Worm (Caenorhabditis elegans): ENCODE data around the gene npr-15.

Gene npr-15

DNA sequence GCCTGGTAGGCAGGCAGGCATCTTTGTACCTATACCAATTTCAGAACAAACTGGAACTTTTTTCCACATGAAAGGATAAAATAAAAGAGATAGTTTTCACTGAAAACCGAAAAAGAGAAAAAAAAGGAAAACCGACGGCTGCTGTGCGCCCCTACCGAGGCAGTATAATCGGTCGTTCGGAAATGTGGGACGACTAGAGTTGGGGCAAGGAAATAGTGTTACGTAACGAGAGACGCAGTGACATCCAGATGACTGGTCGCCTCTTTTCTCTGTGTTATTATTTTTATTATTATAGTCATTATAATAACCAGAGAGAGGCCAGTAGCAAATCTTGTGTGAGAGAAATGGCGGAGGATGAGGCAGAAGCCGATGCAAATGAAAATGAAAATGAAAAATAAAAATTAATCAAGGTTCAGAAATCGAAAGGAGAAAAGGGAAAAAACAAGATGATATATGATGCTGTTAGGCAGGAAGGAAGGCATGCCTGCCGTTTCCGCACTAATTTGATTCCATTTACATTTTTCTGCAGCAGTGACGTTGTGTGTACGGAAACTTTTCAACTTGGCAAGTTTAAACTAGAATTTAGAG, 13.0 kb downstream of the npr-15 start:
- TF ChIP-seq hpl-2 (GFP tag; optimal IDR thresholded peaks at IDR 0.05) (no peak), mef-2 (tag; optimal IDR thresholded peaks at IDR 0.05) (no peak), elt-3 (tag; optimal IDR thresholded peaks at IDR 0.05) (no peak), alr-1 (tag; optimal IDR thresholded peaks at IDR 0.05; ENCODE audit: borderline replicate concordance) (no peak), aha-1 (tag; optimal IDR thresholded peaks at IDR 0.05) (no peak), sox-4 (tag; optimal IDR thresholded peaks at IDR 0.05) (no peak), mab-9 (GFP tag; IDR thresholded peaks at IDR 0.05) (no peak), mep-1 (tag; optimal IDR thresholded peaks at IDR 0.05) (no peak), dsc-1 (tag; optimal IDR thresholded peaks at IDR 0.05) (peak; percentile 24), nhr-47 (tag; optimal IDR thresholded peaks at IDR 0.05) (peak; percentile 16), nhr-237 (tag; optimal IDR thresholded peaks at IDR 0.05) (no peak), ceh-90 (tag; optimal IDR thresholded peaks at IDR 0.05) (no peak), blmp-1 (tag; optimal IDR thresholded peaks at IDR 0.05) (peak; percentile 93), snpc-4 (tag; optimal IDR thresholded peaks at IDR 0.05) (no peak), unc-86 (tag; optimal IDR thresholded peaks at IDR 0.05) (no peak), grh-1 (GFP tag; IDR thresholded peaks at IDR 0.05) (no peak), ceh-63 (GFP tag; optimal IDR thresholded peaks at IDR 0.05) (no peak), swsn-7 (tag; optimal IDR thresholded peaks at IDR 0.05) (peak; percentile 4), nhr-90 (tag; optimal IDR thresholded peaks at IDR 0.05; ENCODE audit: poor library complexity) (no peak), lin-14 (GFP tag; optimal IDR thresholded peaks at IDR 0.05) (peak; percentile 51), fkh-8 (tag; optimal IDR thresholded peaks at IDR 0.05) (no peak), egl-13 (tag; optimal IDR thresholded peaks at IDR 0.05) (peak; percentile 31)

DNA sequence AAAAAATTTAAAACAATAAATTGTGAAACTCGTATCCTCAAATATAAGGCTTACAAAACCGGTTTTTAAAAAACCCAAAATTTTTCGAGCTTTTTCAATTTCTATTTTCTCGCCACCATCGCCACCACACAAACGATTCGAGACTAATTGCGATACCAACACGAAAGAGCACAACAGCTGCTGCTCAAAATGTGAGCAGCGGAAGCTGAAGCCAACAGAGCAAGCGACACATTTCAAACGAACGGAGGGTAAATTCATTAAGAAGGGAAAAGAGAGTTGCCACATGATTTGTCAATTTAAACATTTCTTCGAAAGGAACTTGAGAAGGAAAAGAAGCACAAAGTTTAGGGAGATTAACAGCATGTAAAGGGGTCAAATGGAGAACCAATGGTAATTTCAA, 15.4 kb downstream of the npr-15 start:
- TF ChIP-seq lin-14 (GFP tag; optimal IDR thresholded peaks at IDR 0.05) (peak; percentile 47), elt-2 (tag; optimal IDR thresholded peaks at IDR 0.05) (no peak)

DNA sequence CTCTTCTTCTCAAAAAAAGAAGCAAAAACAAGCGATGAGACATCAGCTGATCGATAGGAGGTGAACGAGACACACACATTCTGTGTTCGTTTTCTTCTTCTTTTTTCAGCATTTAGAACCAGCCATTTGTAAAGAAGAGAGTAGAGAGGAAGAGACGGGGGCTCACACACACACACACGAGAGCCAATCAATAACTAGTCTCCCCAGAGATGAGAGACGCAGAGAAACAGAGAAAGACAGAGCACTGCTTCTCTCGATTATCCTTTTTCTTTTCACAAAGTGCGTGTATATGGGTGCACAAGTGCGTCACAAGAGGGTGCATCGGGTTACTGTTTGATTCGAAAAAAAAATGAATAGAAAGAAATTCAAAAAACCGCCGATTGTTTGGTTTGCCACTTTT, 17.1 kb downstream of the npr-15 start:
- TF ChIP-seq pax-3 (tag; optimal IDR thresholded peaks at IDR 0.05) = no peak
- TF ChIP-seq swsn-7 (tag; optimal IDR thresholded peaks at IDR 0.05) = peak; percentile 76
- TF ChIP-seq nhr-11 (tag; optimal IDR thresholded peaks at IDR 0.05) = no peak
- peak; percentile 42 for TF ChIP-seq irx-1 (tag; optimal IDR thresholded peaks at IDR 0.05)
- no peak for TF ChIP-seq hlh-17 (GFP tag; optimal IDR thresholded peaks at IDR 0.05; ENCODE audit: borderline replicate concordance)
- no peak for TF ChIP-seq ets-5 (GFP tag; IDR thresholded peaks at IDR 0.05)
- no peak for TF ChIP-seq nhr-85 (tag)
- TF ChIP-seq hpl-2 (GFP tag; optimal IDR thresholded peaks at IDR 0.05) = no peak
- no peak for TF ChIP-seq ztf-11 (tag; optimal IDR thresholded peaks at IDR 0.05)
- peak; percentile 33 for TF ChIP-seq lin-13 (GFP tag; optimal IDR thresholded peaks at IDR 0.05)
- no peak for TF ChIP-seq hlh-4 (tag; optimal IDR thresholded peaks at IDR 0.05)
- TF ChIP-seq grh-1 (GFP tag; IDR thresholded peaks at IDR 0.05) = 0 out of 2 replicates have a peak, but pooled peaks have one; percentile 6
- no peak for TF ChIP-seq zip-4 (GFP tag; optimal IDR thresholded peaks at IDR 0.05)
- TF ChIP-seq lin-39 (tag; optimal IDR thresholded peaks at IDR 0.05) = no peak
- no peak for TF ChIP-seq nhr-76 (tag; optimal IDR thresholded peaks at IDR 0.05)
- TF ChIP-seq egl-13 (tag; optimal IDR thresholded peaks at IDR 0.05) = peak; percentile 78
- TF ChIP-seq ceh-82 (tag; optimal IDR thresholded peaks at IDR 0.05) = peak; percentile 49 to 65 (median 55)
- TF ChIP-seq ceh-88 (GFP tag; IDR thresholded peaks at IDR 0.05) = no peak
- no peak for TF ChIP-seq nhr-12 (tag; optimal IDR thresholded peaks at IDR 0.05)
- TF ChIP-seq lin-15B (tag; optimal IDR thresholded peaks at IDR 0.05) = peak; percentile 38
- TF ChIP-seq tlp-1 (tag; optimal IDR thresholded peaks at IDR 0.05) = no peak
- TF ChIP-seq fkh-8 (tag; optimal IDR thresholded peaks at IDR 0.05) = peak; percentile 65
- TF ChIP-seq F16B12.6 (tag; optimal IDR thresholded peaks at IDR 0.05) = peak; percentile 35
- TF ChIP-seq snpc-4 (tag; optimal IDR thresholded peaks at IDR 0.05) = no peak
- no peak for TF ChIP-seq ama-1 (optimal IDR thresholded peaks at IDR 0.05)
- TF ChIP-seq pqm-1 (tag; optimal IDR thresholded peaks at IDR 0.05) = no peak
- TF ChIP-seq nhr-90 (tag; optimal IDR thresholded peaks at IDR 0.05; ENCODE audit: poor library complexity) = no peak
- peak; percentile 68 for TF ChIP-seq snu-23 (GFP tag; optimal IDR thresholded peaks at IDR 0.05)
- TF ChIP-seq lin-14 (GFP tag; optimal IDR thresholded peaks at IDR 0.05) = peak; percentile 89
- peak; percentile 71 for TF ChIP-seq dsc-1 (tag; optimal IDR thresholded peaks at IDR 0.05)
- no peak for TF ChIP-seq sup-37 (GFP tag; optimal IDR thresholded peaks at IDR 0.05)
- no peak for TF ChIP-seq fkh-4 (tag; optimal IDR thresholded peaks at IDR 0.05; ENCODE audit: borderline replicate concordance)
- peak; percentile 5 for TF ChIP-seq skn-1 (tag; optimal IDR thresholded peaks at IDR 0.05)
- no peak for TF ChIP-seq aly-2 (tag; optimal IDR thresholded peaks at IDR 0.05)
- peak; percentile 23 for TF ChIP-seq fkh-10 (GFP tag; optimal IDR thresholded peaks at IDR 0.05)
- no peak for TF ChIP-seq elt-3 (tag; optimal IDR thresholded peaks at IDR 0.05)

Data from whole organism, L1 larva.